Worm (Caenorhabditis elegans) whole organism, early embryonic: ENCODE measurements around the gene tpa-1.

Source experiments
- ama-1 ChIP-seq: fragments of 150-350 bp; optimal IDR thresholded peaks from 2 replicates; lab custom pipeline; 2014
- ceh-36 ChIP-seq: sonication (generic microtip); optimal IDR thresholded peaks from 2 replicates; lab custom pipeline; 2016; ENCODE audit warnings: missing genetic modification characterization, inconsistent platforms, missing compliant biosample characterization
- flt-1 ChIP-seq: fragments of 200-800 bp; sonication (Bioruptor generic); IDR thresholded peaks from 2 replicates; pipeline ENCODE4 v1.3.6; 2022; ENCODE audit warnings: missing genetic modification characterization, missing compliant biosample characterization
- hnd-1 ChIP-seq: sonication (generic microtip); optimal IDR thresholded peaks from 2 replicates; lab custom pipeline; 2016; ENCODE audit warnings: missing genetic modification characterization, missing compliant biosample characterization
- scrt-1 ChIP-seq: fragments of 200-800 bp; sonication (Bioruptor generic); IDR thresholded peaks from 2 replicates; pipeline ENCODE4 v1.3.6; 2022; ENCODE audit warnings: missing genetic modification characterization, missing compliant biosample characterization
- tbx-37 ChIP-seq: fragments of 200-800 bp; sonication (Bioruptor generic); conservative IDR thresholded peaks from 2 replicates; pipeline ENCODE4 v1.3.6; 2022; ENCODE audit warnings: missing genetic modification reagents, missing genetic modification characterization, missing compliant biosample characterization

DNA sequence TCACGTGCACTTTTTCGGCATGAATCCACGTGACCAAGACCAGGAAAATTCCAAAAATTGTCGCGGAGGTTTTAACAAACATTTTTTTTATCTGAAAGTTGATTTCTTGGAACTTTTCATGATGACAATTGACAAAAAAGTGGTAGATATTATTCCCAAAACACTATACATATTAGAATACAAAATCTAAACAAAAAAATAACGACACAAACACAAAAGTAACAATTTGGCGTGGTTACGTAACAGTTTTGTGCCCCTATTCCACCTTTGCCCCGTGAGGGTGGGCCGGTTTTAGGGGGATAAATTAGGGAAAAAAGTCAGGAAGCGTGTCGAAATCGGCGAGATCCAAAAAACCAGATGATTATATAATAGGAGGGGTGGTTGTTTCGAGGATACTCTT is 66.0 kb downstream of the tpa-1 start, which contains the start of gene gegf-1:
- no peak for TF ChIP-seq ama-1 (lab: Kevin White, UChicago)
- TF ChIP-seq tbx-37 (GFP tag; lab: Robert Waterston, UW) = no peak
- TF ChIP-seq flt-1 (GFP tag; lab: Robert Waterston, UW) = no peak
- no peak for TF ChIP-seq ceh-36 (tag; lab: Kevin White, UChicago)
- no peak for TF ChIP-seq hnd-1 (tag; lab: Kevin White, UChicago)
- no peak for TF ChIP-seq scrt-1
